Fruit fly (Drosophila melanogaster): ENCODE data around the gene Ype.

Ype gene

DNA sequence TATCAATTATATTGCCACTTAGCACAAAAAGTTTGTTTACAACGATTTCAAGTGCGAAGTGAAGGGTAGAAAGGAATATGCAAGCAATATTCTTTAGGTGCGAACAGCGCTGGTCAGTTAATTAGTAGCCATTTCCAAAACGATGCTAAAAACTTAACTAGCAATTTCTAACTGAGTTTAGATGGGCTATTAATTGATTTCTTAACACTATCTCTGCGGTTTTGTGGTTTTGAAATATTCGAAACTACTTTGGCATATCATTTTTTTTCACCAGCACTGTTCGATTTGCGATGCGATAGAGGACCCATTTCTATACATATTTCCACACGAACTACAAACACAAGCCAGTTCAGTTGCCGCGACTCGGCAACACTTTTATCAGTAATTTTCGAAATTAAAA is 10.7 kb downstream of the Ype start:
- no peak for TF ChIP-seq dpn (GFP tag; optimal IDR thresholded peaks at IDR 0.05)
- TF ChIP-seq eyg (GFP tag; optimal IDR thresholded peaks at IDR 0.05), result no peak
- TF ChIP-seq gcm (GFP tag; optimal IDR thresholded peaks at IDR 0.05), result no peak
- no peak for TF ChIP-seq CG13123 (GFP tag; optimal IDR thresholded peaks at IDR 0.05)
- no peak for TF ChIP-seq ems (GFP tag; optimal IDR thresholded peaks at IDR 0.05)
- no peak for TF ChIP-seq crp (GFP tag; optimal IDR thresholded peaks at IDR 0.05)
- no peak for TF ChIP-seq Ravus (GFP tag; IDR thresholded peaks at IDR 0.05)
- peak; percentile 44 for TF ChIP-seq CG3281 (GFP tag; optimal IDR thresholded peaks at IDR 0.05)
- no peak for TF ChIP-seq prd (optimal IDR thresholded peaks at IDR 0.05)
- 0 out of 3 replicates have a peak, but pooled peaks have one; percentile 14 for TF ChIP-seq prd (GFP tag; IDR thresholded peaks at IDR 0.05)
- no peak for TF ChIP-seq CG17186 (GFP tag; optimal IDR thresholded peaks at IDR 0.05)
- TF ChIP-seq CG6683 (GFP tag; optimal IDR thresholded peaks at IDR 0.05), result no peak
- no peak for TF ChIP-seq br (optimal IDR thresholded peaks at IDR 0.05)
- no peak for TF ChIP-seq zen (tag; optimal IDR thresholded peaks at IDR 0.05)
- no peak for TF ChIP-seq Nf-YB (GFP tag; optimal IDR thresholded peaks at IDR 0.05)
- TF ChIP-seq luna (GFP tag; optimal IDR thresholded peaks at IDR 0.05), result no peak
- no peak for TF ChIP-seq CG13624 (GFP tag; optimal IDR thresholded peaks at IDR 0.05)
- TF ChIP-seq CG10366 (GFP tag; IDR thresholded peaks at IDR 0.05), result no peak
- TF ChIP-seq Doc2 (GFP tag; IDR thresholded peaks at IDR 0.05), result no peak
- peak; percentile 16 for TF ChIP-seq CG30403 (GFP tag; optimal IDR thresholded peaks at IDR 0.05)
- TF ChIP-seq CG17385 (GFP tag; optimal IDR thresholded peaks at IDR 0.05), result peak; percentile 26
- no peak for TF ChIP-seq sim (GFP tag; IDR thresholded peaks at IDR 0.05)
- no peak for TF ChIP-seq CG2202 (tag; optimal IDR thresholded peaks at IDR 0.05)
- TF ChIP-seq dysf (GFP tag; IDR thresholded peaks at IDR 0.05), result no peak
- TF ChIP-seq CHES-1-like (GFP tag; optimal IDR thresholded peaks at IDR 0.05), result no peak
- no peak for TF ChIP-seq CG4854 (GFP tag; optimal IDR thresholded peaks at IDR 0.05)
- no peak for TF ChIP-seq Bdp1 (GFP tag; optimal IDR thresholded peaks at IDR 0.05)
- TF ChIP-seq CG7372 (GFP tag; IDR thresholded peaks at IDR 0.05), result no peak
- no peak for TF ChIP-seq Ets65A (GFP tag)
- TF ChIP-seq Taf1 (GFP tag; IDR thresholded peaks at IDR 0.05), result no peak
- no peak for TF ChIP-seq Adf1 (GFP tag; IDR thresholded peaks at IDR 0.05)
- peak; percentile 17; the same call in 1 of the 2 replicates for TF ChIP-seq E2f1 (GFP tag; IDR thresholded peaks at IDR 0.05)
- TF ChIP-seq CG7556 (GFP tag; optimal IDR thresholded peaks at IDR 0.05), result no peak
- no peak for TF ChIP-seq CG12104 (GFP tag; optimal IDR thresholded peaks at IDR 0.05)
- no peak for TF ChIP-seq CG7271 (tag; optimal IDR thresholded peaks at IDR 0.05)
- TF ChIP-seq nmo (GFP tag; optimal IDR thresholded peaks at IDR 0.05), result no peak
- TF ChIP-seq Kr (GFP tag; optimal IDR thresholded peaks at IDR 0.05), result no peak
- no peak for TF ChIP-seq Ets97D (GFP tag; optimal IDR thresholded peaks at IDR 0.05)
- TF ChIP-seq D19B (GFP tag; optimal IDR thresholded peaks at IDR 0.05), result no peak
- no peak for TF ChIP-seq slp2 (GFP tag; optimal IDR thresholded peaks at IDR 0.05)
- no peak for TF ChIP-seq CG4820 (GFP tag; optimal IDR thresholded peaks at IDR 0.05)
- no peak for TF ChIP-seq fd64A (GFP tag; optimal IDR thresholded peaks at IDR 0.05)
- TF ChIP-seq Atf-2 (GFP tag; optimal IDR thresholded peaks at IDR 0.05), result no peak
- TF ChIP-seq abd-A (tag; optimal IDR thresholded peaks at IDR 0.05), result no peak
- TF ChIP-seq CkIIα-i1 (GFP tag; IDR thresholded peaks at IDR 0.05), result no peak
- no peak for TF ChIP-seq TFAM (GFP tag; optimal IDR thresholded peaks at IDR 0.05)
- TF ChIP-seq sisA (GFP tag; IDR thresholded peaks at IDR 0.05), result no peak
- TF ChIP-seq insv (GFP tag; optimal IDR thresholded peaks at IDR 0.05), result no peak
- TF ChIP-seq CG6813 (GFP tag; optimal IDR thresholded peaks at IDR 0.05), result no peak
- no peak for TF ChIP-seq CG16863 (GFP tag; optimal IDR thresholded peaks at IDR 0.05)
- no peak for TF ChIP-seq gsb-n (tag; optimal IDR thresholded peaks at IDR 0.05)
- TF ChIP-seq Gug (GFP tag; IDR thresholded peaks at IDR 0.05), result no peak
- TF ChIP-seq CG18599 (GFP tag; optimal IDR thresholded peaks at IDR 0.05), result peak; percentile 67
